Fruit fly (Drosophila melanogaster) Kc167 (cell line): ENCODE results near the gene rols.

ENCODE experiments used
- Myc ChIP-seq: fragments of >200 bp; optimal IDR thresholded peaks from 2 replicates; lab custom pipeline; 2017; ENCODE audit warnings: missing external identifiers
- Sin3A ChIP-seq: fragments of >200 bp; optimal IDR thresholded peaks from 2 replicates; lab custom pipeline; 2018; ENCODE audit warnings: missing external identifiers
- h ChIP-seq: fragments of >200 bp; optimal IDR thresholded peaks from 3 replicates; lab custom pipeline; 2018; ENCODE audit warnings: missing external identifiers
- insv ChIP-seq: fragments of >200 bp; optimal IDR thresholded peaks from 3 replicates; lab custom pipeline; 2018; ENCODE audit warnings: missing external identifiers
- psq ChIP-seq: fragments of >200 bp; optimal IDR thresholded peaks from 2 replicates; lab custom pipeline; 2017; ENCODE audit warnings: missing external identifiers
- ttk ChIP-seq: sonication (Bioruptor generic); optimal IDR thresholded peaks from 2 replicates; lab custom pipeline; 2017; ENCODE audit warnings: missing external identifiers

- no peak for TF ChIP-seq h (lab: Kevin White, UChicago)
- TF ChIP-seq ttk (lab: Kevin White, UChicago): no peak
- no peak for TF ChIP-seq psq (lab: Kevin White, UChicago)
- no peak for TF ChIP-seq insv (lab: Kevin White, UChicago)
- TF ChIP-seq Sin3A (lab: Kevin White, UChicago): no peak
- no peak for TF ChIP-seq Myc (lab: Kevin White, UChicago)
These were observed 12.7 kb upstream of the rols start for dm6 chr3L:12077348-12077747.
